Worm (Caenorhabditis elegans) whole organism, dauer: ENCODE measurements around the gene H23L24.1.
"Not testable (repeated sequence)": the region's sequence is repeated elsewhere in the genome, so short reads cannot be mapped to it uniquely, and the experiment has no call there.

Experiments
- unc-62 ChIP-seq: sonication (generic microtip); optimal IDR thresholded peaks from 2 replicates; lab custom pipeline; 2017; ENCODE audit warnings: missing biosample characterization, missing genetic modification reagents, missing genetic modification characterization

Gene H23L24.1

ce11 chrIV:8718153-8718552, at the start of gene H23L24.1:
H23L24.1 (plus strand) TSS chrIV:8718453.
- no peak for TF ChIP-seq unc-62 (GFP tag; lab: Kevin White, UChicago)

ce11 chrIV:8668635-8669034, 49.6 kb upstream of the H23L24.1 start, which contains the start of gene cdh-5:
cdh-5 (plus strand) TSS chrIV:8668935.
- no peak for TF ChIP-seq unc-62 (GFP tag; lab: Kevin White, UChicago)

- TF ChIP-seq unc-62 (GFP tag; lab: Kevin White, UChicago), result no peak
Observed at ce11 chrIV:8673733-8674375, 44.4 kb upstream of the H23L24.1 start.

- TF ChIP-seq unc-62 (GFP tag; lab: Kevin White, UChicago), result no peak
Observed at ce11 chrIV:8677303-8677702, 41.0 kb upstream of the H23L24.1 start, which contains the start of gene F08B4.8. F08B4.8 (plus strand) TSS chrIV:8677603.

ce11 chrIV:8679225-8679624, 39.0 kb upstream of the H23L24.1 start, which contains the start of gene nlp-60:
nlp-60 (minus strand) TSS chrIV:8679325.
- TF ChIP-seq unc-62 (GFP tag; lab: Kevin White, UChicago), result no peak

- TF ChIP-seq unc-62 (GFP tag; lab: Kevin White, UChicago), result no peak
Observed at ce11 chrIV:8686510-8686909, 31.7 kb upstream of the H23L24.1 start, which contains the start of gene pole-2. pole-2 (minus strand) TSS chrIV:8686610.

ce11 chrIV:8686966-8687365, 31.3 kb upstream of the H23L24.1 start:
- TF ChIP-seq unc-62 (GFP tag; lab: Kevin White, UChicago), result no peak

- TF ChIP-seq unc-62 (GFP tag; lab: Kevin White, UChicago), result no peak
Observed at ce11 chrIV:8687605-8688191, 30.6 kb upstream of the H23L24.1 start, which contains the start of gene snrp-3. snrp-3 (minus strand) TSS chrIV:8687810.

- no peak for TF ChIP-seq unc-62 (GFP tag; lab: Kevin White, UChicago)
Observed at ce11 chrIV:8691486-8691885, 26.8 kb upstream of the H23L24.1 start, which contains the start of the genes hst-1 and ints-6. hst-1 (minus strand) TSS chrIV:8691513. ints-6 (plus strand) TSS chrIV:8691745.

ce11 chrIV:8697436-8697835, 20.8 kb upstream of the H23L24.1 start, which contains the start of gene ttll-11:
ttll-11 (plus strand) TSS chrIV:8697736.
- no peak for TF ChIP-seq unc-62 (GFP tag; lab: Kevin White, UChicago)

- TF ChIP-seq unc-62 (GFP tag; lab: Kevin White, UChicago), result no peak
Observed at ce11 chrIV:8705504-8705903, 12.7 kb upstream of the H23L24.1 start, which contains the start of gene H23L24.4. H23L24.4 (minus strand) TSS chrIV:8705604.

ce11 chrIV:8708046-8708445, 10.2 kb upstream of the H23L24.1 start:
- TF ChIP-seq unc-62 (GFP tag; lab: Kevin White, UChicago), result no peak

- TF ChIP-seq unc-62 (GFP tag; lab: Kevin White, UChicago), result not testable (repeated sequence)
Observed at ce11 chrIV:8715032-8715431, 3.2 kb upstream of the H23L24.1 start, which contains the start of the genes parg-2 and ipla-5. parg-2 (minus strand) TSS chrIV:8715132. ipla-5 (plus strand) TSS chrIV:8715247.

- TF ChIP-seq unc-62 (GFP tag; lab: Kevin White, UChicago), result no peak
Observed at ce11 chrIV:8722801-8723200, 4.5 kb downstream of the H23L24.1 start.

- TF ChIP-seq unc-62 (GFP tag; lab: Kevin White, UChicago), result no peak
Observed at ce11 chrIV:8723720-8724119, 5.5 kb downstream of the H23L24.1 start, which contains the start of gene F21D5.9. F21D5.9 (plus strand) TSS chrIV:8724020.

ce11 chrIV:8724907-8725306, 6.7 kb downstream of the H23L24.1 start:
- no peak for TF ChIP-seq unc-62 (GFP tag; lab: Kevin White, UChicago)
